Fruit fly (Drosophila melanogaster) Kc167 (cell line): ENCODE data around the gene CG34112.

Source experiments
- Myc ChIP-seq: fragments of >200 bp; optimal IDR thresholded peaks from 2 replicates; lab custom pipeline; 2017; ENCODE audit warnings: missing external identifiers
- ttk ChIP-seq: sonication (Bioruptor generic); optimal IDR thresholded peaks from 2 replicates; lab custom pipeline; 2017; ENCODE audit warnings: missing external identifiers

- TF ChIP-seq ttk (lab: Kevin White, UChicago) (no peak), Myc (lab: Kevin White, UChicago) (no peak)
These were observed 8.0 kb upstream of the CG34112 start, which contains the start of gene CG9853 for dm6 chr3R:4401977-4402589.
